Worm (Caenorhabditis elegans) whole organism, early embryonic: Measurements from ENCODE around the gene pqn-76.
"Not testable (repeated sequence)": the region's sequence is repeated elsewhere in the genome, so short reads cannot be mapped to it uniquely, and the experiment has no call there.

Experiments used
- ama-1 ChIP-seq: fragments of 150-350 bp; optimal IDR thresholded peaks from 2 replicates; lab custom pipeline; 2014
- tbx-37 ChIP-seq: fragments of 200-800 bp; sonication (Bioruptor generic); conservative IDR thresholded peaks from 2 replicates; pipeline ENCODE4 v1.3.6; 2022; ENCODE audit warnings: missing genetic modification reagents, missing genetic modification characterization, missing compliant biosample characterization
- tra-4 ChIP-seq: sonication (generic microtip); optimal IDR thresholded peaks from 2 replicates; lab custom pipeline; 2017; ENCODE audit warnings: missing genetic modification characterization, missing compliant biosample characterization

ce11 chrIV:15578786-15579185, at the start of gene pqn-76:
- TF ChIP-seq tbx-37 (GFP tag; lab: Robert Waterston, UW); ama-1 (lab: Kevin White, UChicago); tra-4 (tag; lab: Kevin White, UChicago): not testable (repeated sequence)
